Worm (Caenorhabditis elegans) whole organism, L4/young adult: ENCODE data around the gene mrpl-10.

ENCODE experiments used
- W03F9.2 ChIP-seq: fragments of 150-350 bp; optimal IDR thresholded peaks from 2 replicates; lab custom pipeline; 2014; ENCODE audit warnings: missing biosample characterization, missing genetic modification characterization
- dao-5 ChIP-seq: sonication (generic microtip); optimal IDR thresholded peaks from 2 replicates; lab custom pipeline; 2016; ENCODE audit warnings: missing genotype, missing genetic modification characterization, moderate library complexity, missing compliant biosample characterization
- him-1 ChIP-seq: sonication (generic microtip); optimal IDR thresholded peaks from 2 replicates; lab custom pipeline; 2016; ENCODE audit warnings: missing genotype, missing genetic modification reagents, missing genetic modification characterization, missing compliant biosample characterization

DNA sequence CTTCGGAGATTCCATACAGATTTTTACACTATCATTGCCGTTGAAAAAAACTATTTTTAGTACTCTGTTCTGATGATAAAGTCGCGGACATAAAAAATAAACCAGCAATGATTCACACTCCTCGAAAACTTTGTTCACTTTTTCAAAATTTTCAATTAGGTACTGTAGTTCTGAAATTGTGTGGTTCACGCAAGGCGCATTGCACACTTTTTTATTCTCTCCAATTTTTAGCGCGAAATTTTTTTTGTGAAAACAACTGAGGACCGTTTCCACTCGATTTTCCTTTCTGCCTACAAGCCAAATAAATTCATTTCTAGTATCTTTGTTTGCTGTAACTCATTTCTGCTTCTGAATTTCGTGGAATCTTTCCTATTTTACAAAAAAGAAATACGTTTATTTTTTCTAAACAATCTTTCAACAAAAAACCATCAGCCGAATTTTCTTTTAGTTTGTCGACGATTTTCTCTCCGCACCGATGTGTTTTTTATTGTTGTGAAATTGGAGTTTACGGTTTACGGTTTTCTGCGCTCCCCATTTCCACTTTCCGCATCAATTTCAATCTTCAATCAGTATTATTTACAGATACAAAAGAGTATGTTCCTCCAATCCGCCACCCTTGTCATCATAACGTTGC is 25.0 kb downstream of the mrpl-10 start, which contains the start of gene F35C11.5:
- no peak for TF ChIP-seq dao-5 (tag; lab: Kevin White, UChicago)
- no peak for TF ChIP-seq W03F9.2 (tag; lab: Kevin White, UChicago)
- TF ChIP-seq him-1 (tag; lab: Kevin White, UChicago) = no peak
